Worm (Caenorhabditis elegans): Measurements from ENCODE around the gene F48G7.13.

Gene F48G7.13

DNA sequence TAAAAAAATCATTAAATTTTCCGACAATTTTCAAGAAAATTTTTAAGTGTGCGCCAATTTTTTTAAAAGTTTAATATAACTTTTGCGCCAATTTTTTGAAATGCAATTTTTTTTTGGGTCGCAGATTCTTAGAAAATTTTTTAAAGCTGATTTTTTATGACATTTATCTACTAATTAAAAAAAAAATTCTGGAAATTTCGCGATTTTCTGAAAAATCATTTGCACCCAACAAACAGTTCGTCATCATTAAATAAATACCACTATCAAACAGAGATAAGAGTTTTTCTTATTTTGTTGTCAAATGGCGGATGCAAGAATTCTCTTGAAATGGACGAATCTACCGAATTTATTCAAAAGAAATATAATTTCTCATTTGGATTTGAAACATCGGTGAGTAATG, at the start of gene F48G7.13:
F48G7.13 (plus strand) TSS at position 301 of the 400 bp plus-strand sequence.
- TF ChIP-seq unc-62 (GFP tag; optimal IDR thresholded peaks at IDR 0.05): no peak

DNA sequence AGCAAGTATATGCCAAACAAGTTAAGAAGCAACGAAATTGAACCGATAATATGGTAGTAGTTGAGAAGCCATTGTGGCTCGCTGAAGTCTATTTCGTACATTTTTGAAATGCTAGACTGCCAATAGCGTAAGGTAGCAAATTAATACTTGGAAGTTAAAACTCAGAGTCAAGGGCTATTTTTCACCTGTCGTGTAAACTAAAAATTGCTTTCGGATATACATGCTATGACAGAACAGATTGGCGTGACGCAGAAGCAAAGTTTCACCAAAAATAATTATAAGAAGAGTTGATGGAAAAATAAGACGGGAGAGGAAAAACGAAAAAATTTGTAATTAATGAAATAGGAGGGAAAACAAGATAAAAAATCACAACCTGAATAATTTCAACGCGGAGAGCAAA, 49.4 kb upstream of the F48G7.13 start, which contains the start of gene sri-73:
sri-73 (minus strand) TSS at position 101 of the 400 bp plus-strand sequence.
- no peak for TF ChIP-seq unc-62 (GFP tag; optimal IDR thresholded peaks at IDR 0.05)

ce11 chrV:568105-568504, 47.3 kb upstream of the F48G7.13 start, which contains the start of gene sri-72:
Gene sri-72 (minus strand): TSS chrV:568205.
- no peak for TF ChIP-seq unc-62 (GFP tag; optimal IDR thresholded peaks at IDR 0.05)

DNA sequence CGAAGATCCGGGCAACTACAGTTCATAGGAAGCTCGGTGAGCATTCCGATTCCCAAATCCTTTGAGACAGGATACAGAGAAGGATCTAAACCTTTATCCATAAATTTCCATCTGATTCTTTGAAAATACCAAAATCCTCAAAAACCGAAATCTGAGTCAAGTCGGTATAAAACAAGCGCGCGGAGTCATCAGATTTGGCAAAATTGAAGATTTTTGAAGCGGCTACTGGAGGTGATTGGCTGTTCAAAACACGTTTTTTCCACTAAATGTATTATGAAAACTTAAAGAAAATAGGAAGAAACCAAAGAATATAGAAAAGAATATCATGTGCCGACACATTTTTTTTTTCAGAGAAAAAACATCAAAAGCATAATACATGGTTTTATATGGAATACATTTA, 40.7 kb upstream of the F48G7.13 start, which contains the start of gene C14C6.13:
C14C6.13 (minus strand) TSS at position 101 of the 400 bp plus-strand sequence.
- TF ChIP-seq unc-62 (GFP tag; optimal IDR thresholded peaks at IDR 0.05): no peak

- no peak for TF ChIP-seq unc-62 (GFP tag; optimal IDR thresholded peaks at IDR 0.05)
Observed at ce11 chrV:576070-576469, 39.3 kb upstream of the F48G7.13 start, which contains the start of gene K06H6.5. Gene K06H6.5 (plus strand): TSS chrV:576370.

- no peak for TF ChIP-seq unc-62 (GFP tag; optimal IDR thresholded peaks at IDR 0.05)
Observed at ce11 chrV:576918-577317, 38.5 kb upstream of the F48G7.13 start.

- no peak for TF ChIP-seq unc-62 (GFP tag; optimal IDR thresholded peaks at IDR 0.05)
Observed at ce11 chrV:578977-579376, 36.4 kb upstream of the F48G7.13 start, which contains the start of gene K06H6.4. Gene K06H6.4 (plus strand): TSS chrV:579277.

DNA sequence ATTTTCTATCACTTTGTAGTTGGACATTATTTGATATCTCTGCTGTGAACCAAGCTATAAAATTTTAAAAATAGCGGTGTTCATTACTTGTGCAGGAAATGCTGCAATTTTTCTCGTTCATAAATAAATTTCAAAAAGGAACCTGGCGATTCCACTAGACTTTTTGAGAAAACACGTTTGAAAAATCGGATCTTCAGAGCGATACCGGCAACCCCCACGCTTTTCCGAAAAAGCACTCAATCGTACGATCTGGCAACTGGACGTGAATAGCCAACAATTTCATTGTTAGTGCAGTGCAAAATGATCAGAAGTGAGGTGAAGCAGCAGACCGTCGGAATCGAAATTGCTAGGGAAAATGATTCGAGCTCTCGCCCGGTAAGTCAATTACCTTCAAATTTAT, 33.8 kb upstream of the F48G7.13 start, which contains the start of gene nstp-7:
nstp-7 (plus strand) TSS at position 301 of the 400 bp plus-strand sequence.
- TF ChIP-seq unc-62 (GFP tag; optimal IDR thresholded peaks at IDR 0.05): no peak

ce11 chrV:585472-585871, 29.9 kb upstream of the F48G7.13 start, which contains the start of gene K06H6.2:
Gene K06H6.2 (plus strand): TSS chrV:585772.
- TF ChIP-seq unc-62 (GFP tag; optimal IDR thresholded peaks at IDR 0.05): no peak

- no peak for TF ChIP-seq unc-62 (GFP tag; optimal IDR thresholded peaks at IDR 0.05)
Observed at ce11 chrV:587818-588217, 27.6 kb upstream of the F48G7.13 start, which contains the start of gene K06H6.1. Gene K06H6.1 (plus strand): TSS chrV:588118.

DNA sequence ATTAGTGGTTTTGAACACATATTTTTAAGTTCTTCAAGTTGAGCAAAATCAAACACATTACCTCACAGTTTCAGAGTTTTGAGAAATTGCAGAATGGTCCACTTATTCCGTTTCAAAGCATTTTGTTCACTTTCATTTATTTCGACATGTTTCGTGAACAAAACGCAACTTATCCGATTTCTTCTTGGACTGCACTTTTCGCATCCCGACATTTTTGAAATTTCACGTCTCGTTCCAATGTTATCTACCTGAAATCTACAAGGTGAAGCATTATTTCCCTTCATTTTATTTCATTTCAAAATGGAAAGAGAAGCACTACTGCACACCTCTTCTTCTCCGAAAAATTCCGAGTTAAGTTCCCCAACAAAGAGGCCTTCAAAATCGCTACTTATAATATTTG, 25.2 kb upstream of the F48G7.13 start, which contains the start of gene ZK488.6:
ZK488.6 (plus strand) TSS at position 301 of the 400 bp plus-strand sequence.
- no peak for TF ChIP-seq unc-62 (GFP tag; optimal IDR thresholded peaks at IDR 0.05)

- TF ChIP-seq unc-62 (GFP tag; optimal IDR thresholded peaks at IDR 0.05): no peak
Observed at ce11 chrV:592959-593358, 22.4 kb upstream of the F48G7.13 start, which contains the start of gene ZK488.5. Gene ZK488.5 (plus strand): TSS chrV:593259.

ce11 chrV:596923-597322, 18.5 kb upstream of the F48G7.13 start:
- TF ChIP-seq unc-62 (GFP tag; optimal IDR thresholded peaks at IDR 0.05): no peak

- TF ChIP-seq unc-62 (GFP tag; optimal IDR thresholded peaks at IDR 0.05): no peak
Observed at ce11 chrV:597823-598222, 17.6 kb upstream of the F48G7.13 start.

- no peak for TF ChIP-seq unc-62 (GFP tag; optimal IDR thresholded peaks at IDR 0.05)
Observed at ce11 chrV:598626-599025, 16.7 kb upstream of the F48G7.13 start.

ce11 chrV:599783-600182, 15.6 kb upstream of the F48G7.13 start:
- no peak for TF ChIP-seq unc-62 (GFP tag; optimal IDR thresholded peaks at IDR 0.05)

DNA sequence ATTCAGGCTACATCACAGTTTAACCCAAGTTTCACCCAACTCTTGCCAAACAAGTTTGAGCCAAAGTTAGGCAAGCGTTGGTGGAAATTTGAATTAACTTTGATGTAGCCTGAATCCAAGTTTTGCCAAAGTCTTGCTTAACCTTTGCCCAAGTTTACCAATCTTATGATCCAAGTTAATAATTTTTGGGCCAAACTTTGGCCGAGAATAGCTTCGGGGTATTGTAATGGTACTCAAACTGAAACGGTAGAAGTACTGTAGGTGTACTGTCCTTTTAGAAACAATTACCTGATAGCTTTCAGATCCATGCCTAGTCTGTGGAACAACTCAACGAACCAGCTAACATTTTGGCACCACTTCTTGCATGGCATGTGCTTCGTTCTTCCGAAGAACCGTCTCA, 15.1 kb upstream of the F48G7.13 start, which contains the start of gene nhr-251:
nhr-251 (plus strand) TSS at position 301 of the 400 bp plus-strand sequence.
- TF ChIP-seq unc-62 (GFP tag; optimal IDR thresholded peaks at IDR 0.05): no peak
